Worm (Caenorhabditis elegans): ENCODE data around the gene ampd-1.

DNA sequence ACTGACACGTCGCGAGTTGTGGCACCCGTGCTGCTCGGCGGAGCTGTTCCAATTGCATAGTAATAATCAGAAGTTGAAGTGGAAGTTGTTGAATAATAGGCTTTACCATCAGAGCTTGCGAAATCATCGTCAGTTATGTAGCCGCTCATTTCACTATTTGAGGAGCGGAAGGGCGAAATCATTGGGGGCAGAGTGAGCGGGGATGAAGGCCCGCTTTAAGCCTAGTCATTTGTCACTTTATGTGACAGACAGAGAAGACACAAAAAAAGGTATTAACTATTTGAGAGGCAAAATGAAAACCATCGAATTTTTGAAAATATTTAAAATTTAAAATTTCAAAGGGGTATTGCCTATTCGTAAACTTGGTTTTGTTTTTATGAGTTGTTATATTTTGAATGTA, 15.2 kb downstream of the ampd-1 start:
- TF ChIP-seq mep-1 (tag; optimal IDR thresholded peaks at IDR 0.05) (no peak), lin-15B (tag; optimal IDR thresholded peaks at IDR 0.05) (no peak), ets-5 (GFP tag; IDR thresholded peaks at IDR 0.05) (no peak), egl-27 (tag; optimal IDR thresholded peaks at IDR 0.05) (no peak), zag-1 (tag; optimal IDR thresholded peaks at IDR 0.05) (no peak), aly-2 (tag; optimal IDR thresholded peaks at IDR 0.05) (no peak), snpc-4 (tag; optimal IDR thresholded peaks at IDR 0.05) (no peak), fkh-8 (tag; optimal IDR thresholded peaks at IDR 0.05) (no peak), isw-1 (GFP tag; IDR thresholded peaks at IDR 0.05) (no peak), lsy-2 (tag; optimal IDR thresholded peaks at IDR 0.05) (no peak)
